Worm (Caenorhabditis elegans) whole organism, early embryonic: ENCODE measurements around the gene ama-1.

Source experiments
- aly-1 ChIP-seq: sonication (generic microtip); optimal IDR thresholded peaks from 2 replicates; lab custom pipeline; 2016; ENCODE audit warnings: missing genetic modification characterization, missing compliant biosample characterization
- ama-1 ChIP-seq: fragments of 150-350 bp; optimal IDR thresholded peaks from 2 replicates; lab custom pipeline; 2014
- ceh-36 ChIP-seq: sonication (generic microtip); optimal IDR thresholded peaks from 2 replicates; lab custom pipeline; 2016; ENCODE audit warnings: missing genetic modification characterization, inconsistent platforms, missing compliant biosample characterization
- ets-7 ChIP-seq: sonication (generic microtip); optimal IDR thresholded peaks from 2 replicates; lab custom pipeline; 2016; ENCODE audit warnings: missing genotype, missing genetic modification characterization, missing compliant biosample characterization
- hmbx-1 ChIP-seq: sonication (generic microtip); optimal IDR thresholded peaks from 2 replicates; lab custom pipeline; 2016; ENCODE audit warnings: mild to moderate bottlenecking, missing genetic modification characterization, missing compliant biosample characterization
- scrt-1 ChIP-seq: fragments of 200-800 bp; sonication (Bioruptor generic); IDR thresholded peaks from 2 replicates; pipeline ENCODE4 v1.3.6; 2022; ENCODE audit warnings: missing genetic modification characterization, missing compliant biosample characterization
- tbx-11 ChIP-seq: fragments of 200-800 bp; sonication (Bioruptor generic); IDR thresholded peaks from 2 replicates; pipeline ENCODE4 v1.3.6; 2022; ENCODE audit warnings: missing genetic modification characterization, missing compliant biosample characterization
- tbx-37 ChIP-seq: fragments of 200-800 bp; sonication (Bioruptor generic); conservative IDR thresholded peaks from 2 replicates; pipeline ENCODE4 v1.3.6; 2022; ENCODE audit warnings: missing genetic modification reagents, missing genetic modification characterization, missing compliant biosample characterization
- tra-4 ChIP-seq: sonication (generic microtip); optimal IDR thresholded peaks from 2 replicates; lab custom pipeline; 2017; ENCODE audit warnings: missing genetic modification characterization, missing compliant biosample characterization

- no peak for TF ChIP-seq ama-1 (lab: Kevin White, UChicago)
- TF ChIP-seq tra-4 (tag; lab: Kevin White, UChicago) = no peak
- peak; percentile 2 for TF ChIP-seq aly-1 (tag; lab: Kevin White, UChicago)
- TF ChIP-seq ceh-36 (tag; lab: Kevin White, UChicago) = no peak
- no peak for TF ChIP-seq scrt-1 (GFP tag; lab: Robert Waterston, UW)
- TF ChIP-seq tbx-37 = no peak
- no peak for TF ChIP-seq ets-7 (tag; lab: Kevin White, UChicago)
- TF ChIP-seq hmbx-1 (tag; lab: Kevin White, UChicago) = no peak
- no peak for TF ChIP-seq tbx-11 (GFP tag; lab: Robert Waterston, UW)
Measured at ce11 chrIV:4243830-4244406, 4.0 kb upstream of the ama-1 start.
